Worm (Caenorhabditis elegans) whole organism, L3 larva: ENCODE results near the gene smu-2.
"Not testable (repeated sequence)": the region's sequence is repeated elsewhere in the genome, so short reads cannot be mapped to it uniquely, and the experiment has no call there.

ENCODE experiments used
- R02D3.7 ChIP-seq: fragments of 150-350 bp; optimal IDR thresholded peaks from 2 replicates; lab custom pipeline; 2014; ENCODE audit warnings: missing biosample characterization, missing genetic modification characterization
- ZK546.5 ChIP-seq: sonication (generic microtip); optimal IDR thresholded peaks from 2 replicates; lab custom pipeline; 2017; ENCODE audit warnings: missing biosample characterization, missing genetic modification characterization
- aly-2 ChIP-seq: fragments of 150-350 bp; optimal IDR thresholded peaks from 2 replicates; lab custom pipeline; 2014; ENCODE audit warnings: missing biosample characterization, missing genetic modification characterization
- ceh-28 ChIP-seq: fragments of 150-350 bp; optimal IDR thresholded peaks from 2 replicates; lab custom pipeline; 2014; ENCODE audit warnings: missing biosample characterization, missing genetic modification reagents, missing genetic modification characterization
- ceh-82 ChIP-seq: fragments of 150-350 bp; optimal IDR thresholded peaks from 2 replicates; lab custom pipeline; 2014; ENCODE audit warnings: missing biosample characterization, missing genetic modification characterization
- ceh-9 ChIP-seq: sonication (generic microtip); optimal IDR thresholded peaks from 2 replicates; lab custom pipeline; 2018; ENCODE audit warnings: missing biosample characterization, missing genetic modification characterization
- daf-12 ChIP-seq: fragments of 150-350 bp; optimal IDR thresholded peaks from 2 replicates; lab custom pipeline; 2014; ENCODE audit warnings: missing biosample characterization, missing genetic modification reagents, missing genetic modification characterization
- egl-5 ChIP-seq: fragments of 150-350 bp; optimal IDR thresholded peaks from 2 replicates; lab custom pipeline; 2017; ENCODE audit warnings: missing biosample characterization, missing genetic modification reagents, missing genetic modification characterization, inconsistent platforms
- elt-1 ChIP-seq: fragments of 150-350 bp; optimal IDR thresholded peaks from 2 replicates; lab custom pipeline; 2014; ENCODE audit warnings: missing biosample characterization, missing genetic modification characterization
- elt-2 ChIP-seq: sonication (generic microtip); optimal IDR thresholded peaks from 2 replicates; lab custom pipeline; 2016; ENCODE audit warnings: missing genetic modification reagents, mild to moderate bottlenecking, missing genetic modification characterization, missing compliant biosample characterization
- elt-3 ChIP-seq, 3 experiments: fragments of 150-350 bp in 1 of 3; sonication (generic microtip) in 2 of 3; optimal IDR thresholded peaks; 2 replicates in 2 of 3; 4 replicates in 1 of 3; lab custom pipeline; 2014 to 2017; ENCODE audit warnings: missing biosample characterization in 3 of 3, missing genetic modification characterization in 3 of 3
- eor-1 ChIP-seq, 2 experiments: fragments of 150-350 bp; optimal IDR thresholded peaks; 2 replicates each; lab custom pipeline; 2014 to 2018; ENCODE audit warnings: missing biosample characterization in 2 of 2, missing genetic modification characterization in 2 of 2
- fkh-10 ChIP-seq: sonication (generic microtip); optimal IDR thresholded peaks from 2 replicates; lab custom pipeline; 2017; ENCODE audit warnings: missing biosample characterization, missing genetic modification reagents, missing genetic modification characterization
- fkh-2 ChIP-seq: fragments of 150-350 bp; optimal IDR thresholded peaks from 2 replicates; lab custom pipeline; 2014; ENCODE audit warnings: missing biosample characterization, missing genetic modification reagents, missing genetic modification characterization
- hmg-11 ChIP-seq: sonication (generic microtip); optimal IDR thresholded peaks from 2 replicates; lab custom pipeline; 2016; ENCODE audit warnings: missing genetic modification characterization, missing compliant biosample characterization
- jun-1 ChIP-seq: fragments of 150-350 bp; optimal IDR thresholded peaks from 2 replicates; lab custom pipeline; 2014; ENCODE audit warnings: missing biosample characterization, missing genetic modification reagents, missing genetic modification characterization
- lsy-12 ChIP-seq: sonication (generic microtip); optimal IDR thresholded peaks from 2 replicates; lab custom pipeline; 2016; ENCODE audit warnings: mild to moderate bottlenecking, missing genetic modification characterization, missing compliant biosample characterization
- mdl-1 ChIP-seq: fragments of 150-350 bp; optimal IDR thresholded peaks from 2 replicates; lab custom pipeline; 2014; ENCODE audit warnings: missing biosample characterization, missing genetic modification characterization
- mml-1 ChIP-seq: fragments of 150-350 bp; sonication (generic microtip); optimal IDR thresholded peaks from 3 replicates; lab custom pipeline; 2014; ENCODE audit warnings: missing biosample characterization, missing genetic modification characterization
- nfya-1 ChIP-seq: sonication (generic microtip); optimal IDR thresholded peaks from 2 replicates; lab custom pipeline; 2017; ENCODE audit warnings: missing genetic modification characterization, mild to moderate bottlenecking, missing compliant biosample characterization, antibody characterized with exemption, moderate library complexity; ENCODE audit not compliant: insufficient read depth
- nhr-12 ChIP-seq: fragments of 150-350 bp; optimal IDR thresholded peaks from 2 replicates; lab custom pipeline; 2014; ENCODE audit warnings: missing biosample characterization, missing genetic modification characterization
- nhr-23 ChIP-seq: fragments of 150-350 bp; optimal IDR thresholded peaks from 2 replicates; lab custom pipeline; 2014; ENCODE audit warnings: missing biosample characterization, missing genetic modification reagents, missing genetic modification characterization
- nhr-237 ChIP-seq: fragments of 150-350 bp; optimal IDR thresholded peaks from 2 replicates; lab custom pipeline; 2014; ENCODE audit warnings: missing biosample characterization, missing genetic modification characterization
- nhr-28 ChIP-seq: fragments of 150-350 bp; optimal IDR thresholded peaks from 2 replicates; lab custom pipeline; 2014; ENCODE audit warnings: missing biosample characterization, missing genetic modification characterization
- nhr-43 ChIP-seq: sonication (generic microtip); optimal IDR thresholded peaks from 2 replicates; lab custom pipeline; 2016; ENCODE audit warnings: mild to moderate bottlenecking, missing genetic modification characterization, missing compliant biosample characterization; ENCODE audit not compliant: poor library complexity, severe bottlenecking
- nhr-67 ChIP-seq: fragments of 150-350 bp; optimal IDR thresholded peaks from 2 replicates; lab custom pipeline; 2014; ENCODE audit warnings: missing biosample characterization, missing genetic modification characterization
- nhr-76 ChIP-seq: fragments of 150-350 bp; sonication (generic microtip); optimal IDR thresholded peaks from 5 replicates; lab custom pipeline; 2014; ENCODE audit warnings: missing biosample characterization, missing genetic modification characterization
- nhr-77 ChIP-seq: fragments of 150-350 bp; optimal IDR thresholded peaks from 2 replicates; lab custom pipeline; 2014; ENCODE audit warnings: missing biosample characterization, missing genetic modification characterization
- pha-4 ChIP-seq: fragments of 150-350 bp; optimal IDR thresholded peaks from 2 replicates; lab custom pipeline; 2014; ENCODE audit warnings: missing biosample characterization, missing genetic modification reagents, missing genetic modification characterization
- pqm-1 ChIP-seq: fragments of 150-350 bp; optimal IDR thresholded peaks from 2 replicates; lab custom pipeline; 2017; ENCODE audit warnings: missing biosample characterization, missing genetic modification characterization, inconsistent platforms
- sea-2 ChIP-seq: fragments of 150-350 bp; sonication (generic microtip); optimal IDR thresholded peaks from 4 replicates; lab custom pipeline; 2014; ENCODE audit warnings: missing biosample characterization, missing genetic modification reagents, missing genetic modification characterization
- skn-1 ChIP-seq: fragments of 150-350 bp; optimal IDR thresholded peaks from 2 replicates; lab custom pipeline; 2014; ENCODE audit warnings: missing biosample characterization, missing genetic modification characterization
- snpc-4 ChIP-seq: fragments of 150-350 bp; optimal IDR thresholded peaks from 2 replicates; lab custom pipeline; 2014; ENCODE audit warnings: missing biosample characterization, missing genetic modification characterization
- tbx-2 ChIP-seq: sonication (generic microtip); optimal IDR thresholded peaks from 2 replicates; lab custom pipeline; 2016; ENCODE audit warnings: mild to moderate bottlenecking, missing genetic modification characterization, missing compliant biosample characterization
- unc-39 ChIP-seq: sonication (generic microtip); optimal IDR thresholded peaks from 4 replicates; lab custom pipeline; 2017; ENCODE audit warnings: missing biosample characterization, missing genetic modification characterization
- unc-62 ChIP-seq: fragments of 150-350 bp; sonication (generic microtip); optimal IDR thresholded peaks from 4 replicates; lab custom pipeline; 2014; ENCODE audit warnings: missing biosample characterization, missing genetic modification reagents, missing genetic modification characterization
- ztf-11 ChIP-seq: fragments of 150-350 bp; optimal IDR thresholded peaks from 2 replicates; lab custom pipeline; 2014; ENCODE audit warnings: missing biosample characterization, missing genetic modification characterization
- ztf-4 ChIP-seq: fragments of 150-350 bp; optimal IDR thresholded peaks from 2 replicates; lab custom pipeline; 2014; ENCODE audit warnings: missing biosample characterization, missing genetic modification characterization

smu-2 gene

ce11 chrII:3449514-3449913 is 32.7 kb upstream of the smu-2 start, which contains the start of gene C16C8.14:
TSS of gene C16C8.14 (plus strand) at chrII:3449814.
- not testable (repeated sequence) for TF ChIP-seq ceh-9; nhr-23 (tag; lab: Kevin White, UChicago); hmg-11 (tag; lab: Kevin White, UChicago)
- TF ChIP-seq, all 47 proteins: peak for 0; not testable (repeated sequence) for 47

- TF ChIP-seq mml-1 (tag; lab: Kevin White, UChicago) (no peak), nhr-12 (tag; lab: Kevin White, UChicago) (no peak), sea-2 (GFP tag; lab: Kevin White, UChicago) (no peak), aly-2 (tag; lab: Kevin White, UChicago) (no peak), lsy-12 (tag; lab: Kevin White, UChicago) (no peak)
- TF ChIP-seq, all 47 proteins: peak for 0
Measured at ce11 chrII:3452421-3452820, 29.8 kb upstream of the smu-2 start, which contains the start of gene C16C8.12. TSS of gene C16C8.12 (plus strand) at chrII:3452721.

ce11 chrII:3453521-3453920 is 28.7 kb upstream of the smu-2 start, which contains the start of gene C16C8.11:
TSS of gene C16C8.11 (plus strand) at chrII:3453708.
- no peak for TF ChIP-seq fkh-10
- TF ChIP-seq egl-5 (tag; lab: Kevin White, UChicago): no peak
- TF ChIP-seq ceh-82: no peak
- TF ChIP-seq sea-2 (GFP tag; lab: Kevin White, UChicago): no peak
- no peak for TF ChIP-seq snpc-4
- TF ChIP-seq ceh-28: no peak
- TF ChIP-seq elt-1 (tag; lab: Kevin White, UChicago): no peak
- TF ChIP-seq tbx-2: no peak
- TF ChIP-seq ZK546.5: no peak
- no peak for TF ChIP-seq jun-1
- no peak for TF ChIP-seq pha-4 (tag; lab: Kevin White, UChicago)
- no peak for TF ChIP-seq ztf-11 (tag; lab: Kevin White, UChicago)
- TF ChIP-seq nhr-23 (tag; lab: Kevin White, UChicago): no peak
- no peak for TF ChIP-seq unc-62 (GFP tag; lab: Kevin White, UChicago)
- no peak for TF ChIP-seq nhr-67 (tag; lab: Kevin White, UChicago)
- no peak for TF ChIP-seq elt-3 (tag; optimal IDR thresholded peaks at IDR 0.05; lab: Kevin White, UChicago)
- no peak for TF ChIP-seq mml-1 (tag; lab: Kevin White, UChicago)
- no peak for TF ChIP-seq skn-1 (tag; lab: Kevin White, UChicago)

DNA sequence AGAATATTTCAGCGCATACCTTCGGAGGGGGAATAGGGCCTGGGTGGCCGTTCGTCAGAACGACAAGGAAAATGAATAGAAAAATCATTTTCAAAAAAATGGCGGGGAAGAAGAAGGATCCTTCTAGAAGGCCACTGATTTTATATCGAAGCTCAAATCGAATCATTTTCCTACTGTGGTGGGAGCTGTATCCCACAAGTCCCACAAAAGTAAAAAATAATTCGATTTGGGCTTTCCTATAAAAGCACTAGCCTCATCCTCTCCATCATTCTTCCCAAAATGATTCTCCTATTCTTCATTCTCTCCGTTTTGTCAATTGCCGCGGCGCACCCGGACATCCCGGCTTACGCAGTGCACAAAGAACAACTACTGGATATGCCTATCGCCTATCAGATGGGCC is 24.0 kb upstream of the smu-2 start, which contains the start of the genes C16C8.26 and C16C8.19:
TSS of gene C16C8.26 (minus strand) at position 101 of the 400 bp plus-strand sequence.
TSS of gene C16C8.19 (plus strand) at position 279 of the 400 bp plus-strand sequence.
- TF ChIP-seq lsy-12 (tag; lab: Kevin White, UChicago) (no peak), R02D3.7 (tag; lab: Kevin White, UChicago) (no peak)

- TF ChIP-seq egl-5 (tag; lab: Kevin White, UChicago) (no peak), pqm-1 (tag; lab: Kevin White, UChicago) (no peak), nhr-237 (tag; lab: Kevin White, UChicago) (no peak), skn-1 (tag; lab: Kevin White, UChicago) (no peak), R02D3.7 (tag; lab: Kevin White, UChicago) (no peak), nhr-77 (no peak), ceh-9 (no peak), nhr-76 (tag; lab: Kevin White, UChicago) (no peak), daf-12 (no peak), ceh-28 (no peak), fkh-2 (tag; lab: Kevin White, UChicago) (no peak), elt-1 (tag; lab: Kevin White, UChicago) (no peak), unc-39 (tag; lab: Kevin White, UChicago) (no peak), eor-1 (tag; optimal IDR thresholded peaks at IDR 0.05; lab: Kevin White, UChicago) (no peak), mml-1 (tag; lab: Kevin White, UChicago) (no peak), nhr-28 (tag; lab: Kevin White, UChicago) (no peak)
Measured at ce11 chrII:3459199-3459598, 23.0 kb upstream of the smu-2 start.

DNA sequence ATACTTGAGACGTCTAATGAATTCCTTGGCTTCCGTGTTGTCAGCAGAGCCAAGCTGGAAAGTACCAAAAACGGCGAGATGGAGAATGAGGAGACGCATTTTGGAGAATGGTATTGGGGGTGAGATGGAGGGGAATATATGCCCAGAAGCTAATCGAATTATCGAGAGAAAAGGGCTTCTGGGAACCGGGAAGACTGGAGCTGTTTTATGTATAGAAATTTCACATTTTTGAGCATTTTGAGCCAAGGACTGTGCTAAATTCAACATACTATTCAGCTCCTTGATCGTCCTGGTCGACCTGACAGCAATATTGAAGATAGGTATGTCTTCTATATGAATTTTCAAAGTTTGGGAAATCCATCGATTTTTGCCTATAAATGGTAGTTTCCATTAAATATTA is 22.2 kb upstream of the smu-2 start, which contains the start of gene C16C8.7:
TSS of gene C16C8.7 (minus strand) at position 101 of the 400 bp plus-strand sequence.
- TF ChIP-seq ceh-28: no peak
- no peak for TF ChIP-seq daf-12
- no peak for TF ChIP-seq unc-62 (GFP tag; lab: Kevin White, UChicago)
- TF ChIP-seq nfya-1: no peak
- no peak for TF ChIP-seq nhr-67 (tag; lab: Kevin White, UChicago)
- no peak for TF ChIP-seq elt-2 (tag; lab: Kevin White, UChicago)
- TF ChIP-seq fkh-10: no peak
- no peak for TF ChIP-seq tbx-2
- TF ChIP-seq elt-1 (tag; lab: Kevin White, UChicago): no peak
- TF ChIP-seq egl-5 (tag; lab: Kevin White, UChicago): no peak
- no peak for TF ChIP-seq hmg-11 (tag; lab: Kevin White, UChicago)
- TF ChIP-seq sea-2 (GFP tag; lab: Kevin White, UChicago): no peak
- TF ChIP-seq nhr-23 (tag; lab: Kevin White, UChicago): no peak
- TF ChIP-seq ztf-4 (tag; lab: Kevin White, UChicago): no peak
- no peak for TF ChIP-seq mdl-1 (tag; lab: Kevin White, UChicago)
- TF ChIP-seq nhr-43 (tag; lab: Kevin White, UChicago): no peak
